Fruit fly (Drosophila melanogaster): ENCODE results near the gene CG42655.

DNA sequence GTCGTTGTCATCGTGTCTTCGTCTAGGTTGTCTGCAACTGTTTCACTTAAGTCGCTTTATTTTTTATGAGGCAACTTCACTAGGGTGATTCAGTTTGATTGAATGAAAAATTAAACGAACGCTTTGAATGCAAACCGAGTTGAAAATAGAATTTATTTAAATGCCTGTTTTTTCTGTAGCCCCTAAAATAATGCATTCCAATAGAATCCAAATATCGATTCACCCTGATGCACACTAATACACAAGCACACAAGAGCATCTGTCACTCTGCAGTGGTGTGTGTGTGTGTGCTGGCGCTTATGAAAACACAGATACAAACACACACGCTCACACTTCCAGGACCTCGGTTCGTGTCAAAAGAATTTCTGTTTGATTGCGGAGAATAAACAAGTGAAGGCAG lies 8.3 kb upstream of the CG42655 start:
- TF ChIP-seq MBD-R2 (GFP tag; IDR thresholded peaks at IDR 0.05) (no peak), CG30403 (GFP tag; optimal IDR thresholded peaks at IDR 0.05) (no peak), rib (GFP tag; IDR thresholded peaks at IDR 0.05) (no peak)
